Fruit fly (Drosophila melanogaster) whole organism, embryonic: ENCODE data around the gene ple.
A peak's percentile ranks its signal among the peaks of the same experiment; 100 is the strongest.

Source experiments
- Abd-B ChIP-seq: fragments of 200-800 bp; sonication (Bioruptor generic); optimal IDR thresholded peaks from 2 replicates; lab custom pipeline; 2018; ENCODE audit warnings: missing biosample characterization, mild to moderate bottlenecking, missing genetic modification characterization, moderate library complexity
- CG10565 ChIP-seq: fragments of 200-800 bp; sonication (Bioruptor generic); optimal IDR thresholded peaks from 3 replicates; lab custom pipeline; 2016; ENCODE audit warnings: missing biosample characterization, mild to moderate bottlenecking, missing genetic modification characterization
- CG12219 ChIP-seq: fragments of 200-800 bp; sonication (Bioruptor generic); optimal IDR thresholded peaks from 3 replicates; lab custom pipeline; 2018; ENCODE audit warnings: missing biosample characterization, mild to moderate bottlenecking, missing genetic modification characterization
- CG12769 ChIP-seq: fragments of 200-800 bp; sonication (Bioruptor generic); optimal IDR thresholded peaks from 2 replicates; lab custom pipeline; 2019; ENCODE audit warnings: missing biosample characterization, mild to moderate bottlenecking, missing genetic modification characterization, moderate library complexity
- CG16863 ChIP-seq: fragments of 200-800 bp; sonication (Bioruptor generic); optimal IDR thresholded peaks from 3 replicates; lab custom pipeline; 2016; ENCODE audit warnings: missing biosample characterization, missing genetic modification characterization
- CG1792 ChIP-seq: fragments of 200-800 bp; sonication (Bioruptor generic); optimal IDR thresholded peaks from 2 replicates; lab custom pipeline; 2016; ENCODE audit warnings: missing biosample characterization, missing genetic modification characterization
- CG33213 ChIP-seq: fragments of 200-800 bp; sonication (Bioruptor generic); optimal IDR thresholded peaks from 3 replicates; lab custom pipeline; 2016; ENCODE audit warnings: missing biosample characterization, missing genetic modification characterization
- CG34422 ChIP-seq: fragments of 200-800 bp; sonication (Bioruptor generic); IDR thresholded peaks from 3 replicates; pipeline ENCODE4 v1.3.6; 2022; ENCODE audit warnings: missing biosample characterization, missing genetic modification characterization
- CG4328 ChIP-seq: fragments of 200-800 bp; sonication (Bioruptor generic); optimal IDR thresholded peaks from 3 replicates; lab custom pipeline; 2017; ENCODE audit warnings: missing biosample characterization, missing genetic modification reagents, missing genetic modification characterization
- CG4707 ChIP-seq: fragments of 200-800 bp; sonication (Bioruptor generic); optimal IDR thresholded peaks from 2 replicates; lab custom pipeline; 2018; ENCODE audit warnings: missing biosample characterization, mild to moderate bottlenecking, missing genetic modification characterization, moderate library complexity
- CG5180 ChIP-seq: fragments of 200-800 bp; sonication (Bioruptor generic); optimal IDR thresholded peaks from 3 replicates; lab custom pipeline; 2017; ENCODE audit warnings: missing biosample characterization, missing genetic modification characterization, mild to moderate bottlenecking, moderate library complexity, missing genetic modification reagents
- CG6272 ChIP-seq: fragments of 200-800 bp; sonication (Bioruptor generic); IDR thresholded peaks from 2 replicates; pipeline ENCODE4 v1.3.6; 2022; ENCODE audit warnings: missing biosample characterization, missing genetic modification characterization
- CG6854 ChIP-seq: fragments of 200-800 bp; sonication (Bioruptor generic); optimal IDR thresholded peaks from 3 replicates; lab custom pipeline; 2017; ENCODE audit warnings: missing biosample characterization, mild to moderate bottlenecking, missing genetic modification characterization
- CoRest ChIP-seq: fragments of 200-800 bp; sonication (Bioruptor generic); optimal IDR thresholded peaks from 3 replicates; lab custom pipeline; 2018; ENCODE audit warnings: missing biosample characterization, mild to moderate bottlenecking, missing genetic modification characterization, moderate library complexity
- Dbx ChIP-seq: fragments of 200-800 bp; sonication (Bioruptor generic); IDR thresholded peaks from 3 replicates; pipeline ENCODE4 v1.3.6; 2022; ENCODE audit warnings: missing biosample characterization, missing genetic modification characterization
- E2f2 ChIP-seq: fragments of 200-800 bp; sonication (Bioruptor generic); IDR thresholded peaks from 2 replicates; pipeline ENCODE4 v1.3.6; 2022; ENCODE audit warnings: missing biosample characterization, missing genetic modification characterization
- Hmr ChIP-seq: fragments of 200-800 bp; sonication (Bioruptor generic); optimal IDR thresholded peaks from 3 replicates; lab custom pipeline; 2017; ENCODE audit warnings: mild to moderate bottlenecking, missing biosample characterization, missing genetic modification reagents, missing genetic modification characterization
- Hr78 ChIP-seq, 2 experiments: fragments of 200-800 bp in 1 of 2; fragments of >200 bp in 1 of 2; sonication (Bioruptor generic) in 1 of 2; optimal IDR thresholded peaks; 2 replicates each; lab custom pipeline; 2017 to 2019; ENCODE audit warnings: missing biosample characterization in 2 of 2, missing genetic modification characterization in 2 of 2, mild to moderate bottlenecking in 1 of 2, moderate library complexity in 1 of 2
- Mrtf ChIP-seq: fragments of 200-800 bp; sonication (Bioruptor generic); IDR thresholded peaks from 3 replicates; pipeline ENCODE4 v1.3.6; 2022; ENCODE audit warnings: missing biosample characterization, missing genetic modification characterization
- Pdp1 ChIP-seq, 2 experiments: fragments of 200-800 bp; sonication (Bioruptor generic); optimal IDR thresholded peaks; 3 replicates each; lab custom pipeline; 2016; ENCODE audit warnings: missing biosample characterization in 2 of 2, missing genetic modification characterization in 2 of 2, mild to moderate bottlenecking in 1 of 2, moderate library complexity in 1 of 2
- abd-A ChIP-seq: fragments of 200-800 bp; sonication (Bioruptor generic); optimal IDR thresholded peaks from 3 replicates; lab custom pipeline; 2019; ENCODE audit warnings: missing biosample characterization, mild to moderate bottlenecking, missing genetic modification characterization, moderate library complexity
- al ChIP-seq: fragments of 200-800 bp; sonication (Bioruptor generic); IDR thresholded peaks from 2 replicates; pipeline ENCODE4 v1.3.6; 2022; ENCODE audit warnings: missing biosample characterization, missing genetic modification characterization
- ara ChIP-seq: fragments of 200-800 bp; sonication (Bioruptor generic); IDR thresholded peaks from 2 replicates; pipeline ENCODE4 v1.3.6; 2022; ENCODE audit warnings: missing biosample characterization, missing genetic modification characterization
- bbx ChIP-seq: fragments of 200-800 bp; sonication (Bioruptor generic); IDR thresholded peaks from 2 replicates; pipeline ENCODE4 v1.3.6; 2022; ENCODE audit warnings: missing biosample characterization, missing genetic modification characterization; ENCODE audit not compliant: partially characterized antibody
- crol ChIP-seq: fragments of 200-800 bp; sonication (Bioruptor generic); IDR thresholded peaks from 2 replicates; pipeline ENCODE4 v1.3.6; 2022; ENCODE audit warnings: missing biosample characterization, missing genetic modification characterization
- cwo ChIP-seq: fragments of 200-800 bp; sonication (Bioruptor generic); optimal IDR thresholded peaks from 3 replicates; lab custom pipeline; 2017; ENCODE audit warnings: missing biosample characterization, missing genetic modification characterization, mild to moderate bottlenecking, moderate library complexity, missing genetic modification reagents
- grn ChIP-seq: fragments of 200-800 bp; sonication (Bioruptor generic); optimal IDR thresholded peaks from 3 replicates; lab custom pipeline; 2017; ENCODE audit warnings: missing biosample characterization, missing genetic modification characterization
- gt ChIP-seq: fragments of 200-800 bp; sonication (Bioruptor generic); IDR thresholded peaks from 2 replicates; pipeline ENCODE4 v1.3.6; 2022; ENCODE audit warnings: missing biosample characterization, missing genetic modification characterization
- jigr1 ChIP-seq: fragments of 200-800 bp; sonication (Bioruptor generic); IDR thresholded peaks from 3 replicates; pipeline ENCODE4 v1.3.6; 2022; ENCODE audit warnings: missing biosample characterization, missing genetic modification characterization
- kni ChIP-seq: fragments of 200-800 bp; sonication (Bioruptor generic); optimal IDR thresholded peaks from 3 replicates; lab custom pipeline; 2017; ENCODE audit warnings: mild to moderate bottlenecking, missing biosample characterization, missing genetic modification reagents, missing genetic modification characterization
- lov ChIP-seq, 2 experiments: fragments of 200-800 bp in 1 of 2; fragments of >200 bp in 1 of 2; sonication (Bioruptor generic) in 1 of 2; IDR thresholded peaks in 1 of 2; optimal IDR thresholded peaks in 1 of 2; 2 replicates in 1 of 2; 3 replicates in 1 of 2; pipeline versions ENCODE4 v1.3.6 to Lab custom; 2017 to 2022; ENCODE audit warnings: missing biosample characterization in 1 of 2, missing genetic modification characterization in 1 of 2
- mld ChIP-seq: fragments of 200-800 bp; sonication (Bioruptor generic); IDR thresholded peaks from 3 replicates; pipeline ENCODE4 v1.3.6; 2022; ENCODE audit warnings: missing biosample characterization, missing genetic modification characterization; ENCODE audit not compliant: partially characterized antibody
- nerfin-1 ChIP-seq: fragments of 200-800 bp; sonication (Bioruptor generic); optimal IDR thresholded peaks from 3 replicates; lab custom pipeline; 2019; ENCODE audit warnings: missing biosample characterization, mild to moderate bottlenecking, missing genetic modification characterization, moderate library complexity
- pita ChIP-seq: fragments of 200-800 bp; sonication (Bioruptor generic); optimal IDR thresholded peaks from 2 replicates; lab custom pipeline; 2017; ENCODE audit warnings: missing biosample characterization, mild to moderate bottlenecking, missing genetic modification characterization
- repo ChIP-seq: fragments of 200-800 bp; sonication (Bioruptor generic); optimal IDR thresholded peaks from 2 replicates; lab custom pipeline; 2016; ENCODE audit warnings: missing biosample characterization, missing genetic modification characterization
- scrt ChIP-seq: fragments of 200-800 bp; sonication (Bioruptor generic); optimal IDR thresholded peaks from 2 replicates; lab custom pipeline; 2018; ENCODE audit warnings: missing biosample characterization, mild to moderate bottlenecking, missing genetic modification characterization, moderate library complexity
- sd ChIP-seq: fragments of 200-800 bp; sonication (Bioruptor generic); optimal IDR thresholded peaks from 3 replicates; lab custom pipeline; 2018; ENCODE audit warnings: missing biosample characterization, mild to moderate bottlenecking, missing genetic modification characterization, moderate library complexity
- sens ChIP-seq: fragments of 200-800 bp; sonication (Bioruptor generic); peaks from one replicate; lab custom pipeline; 2016; ENCODE audit warnings: missing biosample characterization, missing genetic modification characterization
- seq ChIP-seq: fragments of 200-800 bp; sonication (Bioruptor generic); IDR thresholded peaks from 2 replicates; pipeline ENCODE4 v1.3.6; 2022; ENCODE audit warnings: missing biosample characterization, missing genetic modification characterization
- sisA ChIP-seq: fragments of 200-800 bp; sonication (Bioruptor generic); IDR thresholded peaks from 2 replicates; pipeline ENCODE4 v1.3.6; 2022; ENCODE audit warnings: missing biosample characterization, missing genetic modification characterization
- sqz ChIP-seq: fragments of 200-800 bp; sonication (Bioruptor generic); optimal IDR thresholded peaks from 3 replicates; lab custom pipeline; 2018; ENCODE audit warnings: missing biosample characterization, mild to moderate bottlenecking, missing genetic modification characterization
- sr ChIP-seq: fragments of 200-800 bp; sonication (Bioruptor generic); IDR thresholded peaks from 3 replicates; pipeline ENCODE4 v1.3.6; 2022; ENCODE audit warnings: missing biosample characterization, missing genetic modification characterization
- sug ChIP-seq: fragments of 200-800 bp; optimal IDR thresholded peaks from 2 replicates; lab custom pipeline; 2019; ENCODE audit warnings: missing biosample characterization, mild to moderate bottlenecking, missing genetic modification characterization, moderate library complexity
- twi ChIP-seq: fragments of 200-800 bp; optimal IDR thresholded peaks from 2 replicates; lab custom pipeline; 2019; ENCODE audit warnings: missing biosample characterization, mild to moderate bottlenecking, missing genetic modification characterization, moderate library complexity
- vnd ChIP-seq: fragments of 200-800 bp; sonication (Bioruptor generic); IDR thresholded peaks from 3 replicates; pipeline ENCODE4 v1.3.6; 2022; ENCODE audit warnings: missing biosample characterization, missing genetic modification characterization; ENCODE audit not compliant: partially characterized antibody

The ple gene

dm6 chr3L:6700962-6701477, 18.3 kb downstream of the ple start (continued):
- TF ChIP-seq seq (GFP tag; lab: Robert Waterston, UW) (peak; percentile 60; the same call in 1 of the 2 replicates), nerfin-1 (peak; percentile 100), CG6854 (GFP tag; lab: Kevin White, UChicago) (no peak), bbx (GFP tag; lab: Robert Waterston, UW) (peak; percentile 85), CG33213 (GFP tag; lab: Kevin White, UChicago) (no peak)
- TF ChIP-seq, all 482 proteins: peak for 11

dm6 chr3L:6697353-6697752, 22.0 kb downstream of the ple start:
- TF ChIP-seq CG4328 (GFP tag; lab: Kevin White, UChicago) (peak; percentile 26), al (GFP tag; lab: Robert Waterston, UW) (no peak), CG12769 (tag; lab: Kevin White, UChicago) (peak; percentile 73), CG10565 (GFP tag; lab: Kevin White, UChicago) (no peak), sens (peak; percentile 17), lov (optimal IDR thresholded peaks at IDR 0.05; lab: Kevin White, UChicago) (no peak), lov (GFP tag; IDR thresholded peaks at IDR 0.05; lab: Robert Waterston, UW) (no peak), Hr78 (GFP tag; optimal IDR thresholded peaks at IDR 0.05; lab: Kevin White, UChicago) (peak in 1 of 2 experiments; percentile 20), crol (GFP tag; lab: Robert Waterston, UW) (0 out of 2 replicates have a peak, but pooled peaks have one; percentile 6), ara (GFP tag; lab: Robert Waterston, UW) (0 out of 2 replicates have a peak, but pooled peaks have one; percentile 11), sd (tag; lab: Kevin White, UChicago) (peak; percentile 85), CG34422 (GFP tag; lab: Robert Waterston, UW) (no peak)
- TF ChIP-seq, all 482 proteins: peak for 7

- no peak for TF ChIP-seq CG4707
- TF ChIP-seq CG12219 = no peak
- peak; percentile 47 for TF ChIP-seq Abd-B (GFP tag; lab: Kevin White, UChicago)
- TF ChIP-seq Hmr (GFP tag; lab: Kevin White, UChicago) = no peak
- no peak for TF ChIP-seq CG6272 (GFP tag; lab: Robert Waterston, UW)
- no peak for TF ChIP-seq gt (GFP tag; lab: Robert Waterston, UW)
- TF ChIP-seq mld = no peak
- TF ChIP-seq CG16863 = no peak
- TF ChIP-seq CoRest = no peak
- TF ChIP-seq sr (GFP tag; lab: Robert Waterston, UW) = no peak
- TF ChIP-seq sisA (GFP tag; lab: Robert Waterston, UW) = no peak
- TF ChIP-seq al (GFP tag; lab: Robert Waterston, UW) = no peak
- no peak for TF ChIP-seq cwo
- TF ChIP-seq grn (GFP tag; lab: Kevin White, UChicago) = no peak
- peak; percentile 44 for TF ChIP-seq sug
- 0 out of 3 replicates have a peak, but pooled peaks have one; percentile 9 for TF ChIP-seq Dbx
- TF ChIP-seq CG5180 (GFP tag; lab: Kevin White, UChicago) = no peak
- TF ChIP-seq pita (GFP tag; lab: Kevin White, UChicago) = no peak
- peak in 1 of 2 experiments; percentile 76 for TF ChIP-seq Pdp1 (GFP tag; optimal IDR thresholded peaks at IDR 0.05; lab: Kevin White, UChicago)
- no peak for TF ChIP-seq twi (tag; lab: Kevin White, UChicago)
- no peak for TF ChIP-seq jigr1
- 0 out of 3 replicates have a peak, but pooled peaks have one; percentile 23 for TF ChIP-seq vnd (GFP tag; lab: Robert Waterston, UW)
- TF ChIP-seq kni = no peak
- TF ChIP-seq scrt (GFP tag; lab: Kevin White, UChicago) = no peak
- TF ChIP-seq sqz (GFP tag; lab: Kevin White, UChicago) = peak; percentile 57
- no peak for TF ChIP-seq Mrtf
- TF ChIP-seq repo (GFP tag; lab: Kevin White, UChicago) = no peak
- no peak for TF ChIP-seq CG1792 (GFP tag; lab: Kevin White, UChicago)
- peak; percentile 87 for TF ChIP-seq abd-A (tag; lab: Kevin White, UChicago)
- peak in 1 of 2 experiments; percentile 80 for TF ChIP-seq Hr78 (GFP tag; optimal IDR thresholded peaks at IDR 0.05; lab: Kevin White, UChicago)
- TF ChIP-seq E2f2 (GFP tag; lab: Robert Waterston, UW) = no peak
Measured at dm6 chr3L:6694181-6694580, 25.1 kb downstream of the ple start.
